Worm (Caenorhabditis elegans): Measurements from ENCODE around the gene sar-1.
A peak's percentile ranks its signal among the peaks of the same experiment; 100 is the strongest.

DNA sequence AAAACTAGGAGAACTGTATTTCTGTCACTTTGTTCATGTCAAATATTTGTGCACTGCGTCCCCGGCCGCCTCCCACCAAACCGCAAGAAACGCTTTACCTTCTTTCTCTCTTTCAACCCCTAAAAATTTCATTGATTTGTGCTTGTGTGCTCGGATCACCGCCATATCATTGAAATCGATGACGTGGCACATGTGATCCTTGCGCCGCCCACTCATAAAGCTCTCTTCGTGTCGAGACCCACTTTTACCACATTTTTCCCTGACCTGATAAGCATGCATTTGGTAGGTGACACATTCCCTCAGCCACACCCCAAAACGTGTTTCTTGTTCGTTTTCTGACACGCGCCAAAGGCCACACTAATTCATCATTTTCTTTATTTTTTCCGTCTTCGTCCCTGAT, 44.6 kb upstream of the sar-1 start:
- TF ChIP-seq snpc-4 (GFP tag; optimal IDR thresholded peaks at IDR 0.05): no peak
- TF ChIP-seq snpc-4 (tag; optimal IDR thresholded peaks at IDR 0.05): no peak
- TF ChIP-seq hsf-1 (GFP tag; IDR thresholded peaks at IDR 0.05): no peak
- TF ChIP-seq hmg-1.2 (GFP tag; IDR thresholded peaks at IDR 0.05): no peak
- TF ChIP-seq aptf-2 (GFP tag; conservative IDR thresholded peaks at IDR 0.05): no peak
- TF ChIP-seq nhr-90 (tag; optimal IDR thresholded peaks at IDR 0.05): peak; percentile 26
- TF ChIP-seq lin-40 (tag; optimal IDR thresholded peaks at IDR 0.05): no peak
- TF ChIP-seq ccch-3 (GFP tag; optimal IDR thresholded peaks at IDR 0.05): no peak
- no peak for TF ChIP-seq egrh-3 (GFP tag; IDR thresholded peaks at IDR 0.05)
- TF ChIP-seq D2030.7 (GFP tag; IDR thresholded peaks at IDR 0.05): no peak
